Worm (Caenorhabditis elegans) whole organism, midembryonic: Measurements from ENCODE around the gene D1005.6.

Source experiments
- T22C8.4 ChIP-seq: fragments of 200-800 bp; sonication (Bioruptor generic); IDR thresholded peaks from 2 replicates; pipeline ENCODE4 v1.3.6; 2022; ENCODE audit warnings: missing genetic modification characterization, missing compliant biosample characterization
- flt-1 ChIP-seq: fragments of 200-800 bp; sonication (Bioruptor generic); IDR thresholded peaks from 2 replicates; pipeline ENCODE4 v1.3.6; 2022; ENCODE audit warnings: missing genetic modification characterization, missing compliant biosample characterization
- klf-2 ChIP-seq: fragments of 200-800 bp; sonication (Bioruptor generic); conservative IDR thresholded peaks from 2 replicates; pipeline ENCODE4 v1.3.6; 2022; ENCODE audit warnings: missing genetic modification reagents, missing genetic modification characterization, missing compliant biosample characterization
- med-1 ChIP-seq: sonication (generic microtip); optimal IDR thresholded peaks from 2 replicates; lab custom pipeline; 2017; ENCODE audit warnings: missing genetic modification characterization, mild to moderate bottlenecking, missing compliant biosample characterization, antibody characterized with exemption, missing genetic modification reagents; ENCODE audit not compliant: insufficient read depth
- ref-1 ChIP-seq: fragments of 200-800 bp; sonication (Bioruptor generic); conservative IDR thresholded peaks from 2 replicates; pipeline ENCODE4 v1.3.6; 2022; ENCODE audit warnings: missing genetic modification reagents, missing genetic modification characterization, missing compliant biosample characterization
- tab-1 ChIP-seq: fragments of 200-800 bp; sonication (Bioruptor generic); IDR thresholded peaks from 2 replicates; pipeline ENCODE4 v1.3.6; 2022; ENCODE audit warnings: missing genetic modification characterization, missing compliant biosample characterization
- ztf-23 ChIP-seq: fragments of 200-800 bp; sonication (Bioruptor generic); IDR thresholded peaks from 2 replicates; pipeline ENCODE4 v1.3.6; 2022; ENCODE audit warnings: missing genetic modification reagents, missing genetic modification characterization, missing compliant biosample characterization
- ztf-29 ChIP-seq: fragments of 200-800 bp; sonication (Bioruptor generic); IDR thresholded peaks from 2 replicates; pipeline ENCODE4 v1.3.6; 2022; ENCODE audit warnings: missing genetic modification reagents, missing genetic modification characterization, missing compliant biosample characterization

DNA sequence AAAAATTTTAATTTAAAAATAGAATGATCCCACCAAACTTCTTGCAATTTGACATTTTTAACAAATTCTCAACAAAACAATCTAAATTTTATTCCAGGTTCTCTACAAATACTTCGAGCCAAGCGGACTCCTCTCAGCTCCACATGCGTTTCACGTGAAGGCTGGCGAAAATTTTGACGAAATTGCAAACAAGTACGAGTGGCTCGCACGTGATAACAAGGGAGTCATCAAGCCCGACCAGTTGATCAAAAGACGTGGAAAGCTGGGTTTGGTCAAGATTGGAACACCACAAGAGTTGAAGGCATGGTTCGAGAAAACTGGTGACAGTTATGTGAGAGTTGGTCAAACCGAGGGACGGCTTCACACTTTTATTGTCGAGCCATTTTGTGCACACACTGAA is 15.0 kb upstream of the D1005.6 start:
- TF ChIP-seq med-1, result no peak
- no peak for TF ChIP-seq flt-1 (GFP tag; lab: Robert Waterston, UW)
- no peak for TF ChIP-seq ztf-23 (GFP tag; lab: Robert Waterston, UW)
- no peak for TF ChIP-seq T22C8.4
- no peak for TF ChIP-seq ref-1 (GFP tag; lab: Robert Waterston, UW)
- TF ChIP-seq tab-1 (GFP tag; lab: Robert Waterston, UW), result no peak
- TF ChIP-seq ztf-29 (GFP tag; lab: Robert Waterston, UW), result no peak
- no peak for TF ChIP-seq klf-2 (GFP tag; lab: Robert Waterston, UW)
